ENCODE assay signal across 4 worm cellular contexts in the genomic region with DNA sequence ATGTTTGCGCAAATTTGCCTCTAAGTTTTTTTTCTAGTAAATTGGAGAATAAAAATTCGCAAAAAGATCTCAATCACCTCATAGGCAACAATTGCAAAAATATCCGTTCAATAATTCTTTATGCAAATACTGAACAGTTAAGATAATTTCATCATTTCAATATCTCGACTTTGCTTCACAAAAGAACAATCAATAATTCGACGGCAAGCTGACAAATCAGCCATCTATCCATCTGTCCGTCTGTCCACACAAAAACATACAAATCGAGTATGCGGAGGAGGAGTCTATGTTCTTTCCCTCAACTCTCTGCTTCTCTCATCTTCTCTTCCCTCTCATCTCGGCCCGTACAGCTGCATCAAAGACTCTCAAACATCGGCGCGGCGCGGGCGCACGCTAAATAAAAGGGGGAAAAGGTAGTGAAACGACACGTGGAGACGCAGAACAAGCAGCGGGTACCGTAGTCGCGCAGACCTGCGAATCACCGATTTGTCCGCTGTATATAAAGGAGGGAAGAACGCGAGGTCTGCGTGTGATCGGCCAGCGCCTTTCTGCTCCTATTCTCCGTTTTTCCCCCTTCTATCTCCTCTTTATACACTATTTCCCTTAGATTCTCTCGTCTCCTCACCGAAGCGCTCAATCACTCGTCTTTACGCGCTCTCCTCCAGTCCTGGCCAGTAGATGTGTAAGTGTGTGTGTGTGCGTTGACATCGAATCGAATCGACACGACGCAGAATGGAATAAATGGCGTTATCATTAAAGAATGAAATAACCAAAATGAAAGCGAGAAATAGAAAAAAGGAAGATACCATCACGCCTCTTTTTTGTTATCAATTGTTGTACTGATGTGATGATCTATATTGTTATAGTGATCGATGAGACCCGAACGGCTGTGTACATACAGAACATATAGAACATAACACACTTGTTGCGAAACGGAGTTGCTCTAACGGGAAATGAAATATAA.
A peak's percentile ranks its signal among the peaks of the same experiment; 100 is the strongest.
TF ChIP-seq lines count a peak whose summit lies in the region.

No protein-coding gene starts in this region.

TF ChIP-seq in whole organism, L2 larva, 48 proteins besides CTCF, POLR2A, EP300 and RAD21 (continued from another document):
- TF ChIP-seq lin-11 (tag; optimal IDR thresholded peaks at IDR 0.05; lab: Kevin White, UChicago) (peak; percentile 98), nhr-11 (tag; optimal IDR thresholded peaks at IDR 0.05; lab: Kevin White, UChicago) (peak; percentile 77), mdl-1 (tag; optimal IDR thresholded peaks at IDR 0.05; lab: Kevin White, UChicago) (peak; percentile 90 to 98), unc-39 (tag; optimal IDR thresholded peaks at IDR 0.05; lab: Kevin White, UChicago) (peak; percentile 69), lsy-2 (tag; optimal IDR thresholded peaks at IDR 0.05; lab: Kevin White, UChicago) (peak; percentile 90 to 98), mbf-1 (tag; optimal IDR thresholded peaks at IDR 0.05; lab: Kevin White, UChicago) (no peak), elt-1 (tag; optimal IDR thresholded peaks at IDR 0.05; lab: Kevin White, UChicago) (no peak), blmp-1 (tag; optimal IDR thresholded peaks at IDR 0.05; lab: Kevin White, UChicago; ENCODE audit: insufficient read depth) (peak; percentile 76), ceh-16 (tag; optimal IDR thresholded peaks at IDR 0.05; lab: Kevin White, UChicago) (peak; percentile 91), elt-3 (tag; optimal IDR thresholded peaks at IDR 0.05; lab: Kevin White, UChicago) (no peak), unc-62 (GFP tag; optimal IDR thresholded peaks at IDR 0.05; lab: Kevin White, UChicago) (no peak), sma-9 (GFP tag; optimal IDR thresholded peaks at IDR 0.05; lab: Kevin White, UChicago) (peak; percentile 90), sma-9 (tag; optimal IDR thresholded peaks at IDR 0.05; lab: Kevin White, UChicago) (no peak), ztf-11 (tag; optimal IDR thresholded peaks at IDR 0.05; lab: Kevin White, UChicago) (peak; percentile 39), gmeb-1 (tag; optimal IDR thresholded peaks at IDR 0.05; lab: Kevin White, UChicago) (peak; percentile 68), unc-55 (GFP tag; optimal IDR thresholded peaks at IDR 0.05; lab: Kevin White, UChicago) (peak; percentile 95), skn-1 (tag; optimal IDR thresholded peaks at IDR 0.05; lab: Kevin White, UChicago) (peak; percentile 55), ztf-4 (tag; optimal IDR thresholded peaks at IDR 0.05; lab: Kevin White, UChicago) (peak; percentile 94), zag-1 (tag; optimal IDR thresholded peaks at IDR 0.05; lab: Kevin White, UChicago) (peak; percentile 93), nhr-237 (tag; optimal IDR thresholded peaks at IDR 0.05; lab: Kevin White, UChicago) (no peak), nhr-21 (tag; optimal IDR thresholded peaks at IDR 0.05; lab: Kevin White, UChicago) (peak; percentile 96), sma-3 (GFP tag; optimal IDR thresholded peaks at IDR 0.05; lab: Kevin White, UChicago) (peak; percentile 93), mab-5 (tag; optimal IDR thresholded peaks at IDR 0.05; lab: Kevin White, UChicago) (peak; percentile 76), nhr-129 (tag; optimal IDR thresholded peaks at IDR 0.05; lab: Kevin White, UChicago) (peak; percentile 98), peb-1 (tag; optimal IDR thresholded peaks at IDR 0.05; lab: Kevin White, UChicago) (no peak), ZK546.5 (tag; optimal IDR thresholded peaks at IDR 0.05; lab: Kevin White, UChicago) (peak; percentile 61)

TF ChIP-seq in whole organism, L4 larva, 104 proteins besides CTCF, POLR2A, EP300 and RAD21 (continued from another document and continues in another):
- TF ChIP-seq lsy-2 (tag; optimal IDR thresholded peaks at IDR 0.05; lab: Kevin White, UChicago) (peak; percentile 95 to 98), lin-38 (GFP tag; IDR thresholded peaks at IDR 0.05; lab: Robert Waterston, UW) (peak; percentile 68), F26F4.8 (GFP tag; conservative IDR thresholded peaks at IDR 0.05; lab: Robert Waterston, UW) (no peak), hlh-30 (tag; optimal IDR thresholded peaks at IDR 0.05; lab: Kevin White, UChicago; ENCODE audit: insufficient read depth) (peak; percentile 97), lin-1 (GFP tag; IDR thresholded peaks at IDR 0.05; lab: Robert Waterston, UW) (peak; percentile 22; the same call in 1 of the 2 replicates), T20F7.1 (GFP tag; optimal IDR thresholded peaks at IDR 0.05; lab: Kevin White, UChicago) (peak; percentile 82), F49E8.2 (tag; optimal IDR thresholded peaks at IDR 0.05; lab: Kevin White, UChicago; ENCODE audit: borderline replicate concordance) (no peak), zip-11 (GFP tag; IDR thresholded peaks at IDR 0.05; lab: Robert Waterston, UW) (no peak), egl-43 (GFP tag; IDR thresholded peaks at IDR 0.05; lab: Robert Waterston, UW) (peak; percentile 93), nhr-6 (tag; optimal IDR thresholded peaks at IDR 0.05; lab: Kevin White, UChicago) (peak; percentile 78), zip-2 (tag; optimal IDR thresholded peaks at IDR 0.05; lab: Kevin White, UChicago) (no peak), hif-1 (tag; optimal IDR thresholded peaks at IDR 0.05; lab: Kevin White, UChicago) (peak; percentile 61 to 93), daf-19 (GFP tag; conservative IDR thresholded peaks at IDR 0.05; lab: Robert Waterston, UW) (peak; percentile 61; the same call in 1 of the 2 replicates), zfp-2 (tag; optimal IDR thresholded peaks at IDR 0.05; lab: Kevin White, UChicago) (peak; percentile 77), ceh-44 (GFP tag; IDR thresholded peaks at IDR 0.05; lab: Robert Waterston, UW) (peak; percentile 84; the same call in 1 of the 2 replicates), tra-1 (GFP tag; IDR thresholded peaks at IDR 0.05; lab: Robert Waterston, UW) (peak; percentile 83), gei-8 (GFP tag; optimal IDR thresholded peaks at IDR 0.05; lab: Kevin White, UChicago) (peak; percentile 82), aha-1 (tag; lab: Kevin White, UChicago) (peak; percentile 100), zfp-3 (GFP tag; conservative IDR thresholded peaks at IDR 0.05; lab: Robert Waterston, UW) (peak; percentile 73; the same call in 1 of the 2 replicates), daf-8 (GFP tag; IDR thresholded peaks at IDR 0.05; lab: Robert Waterston, UW) (no peak), mdt-29 (GFP tag; IDR thresholded peaks at IDR 0.05; lab: Robert Waterston, UW) (peak; percentile 30; the same call in 1 of the 2 replicates), mxl-3 (GFP tag; optimal IDR thresholded peaks at IDR 0.05; lab: Kevin White, UChicago) (peak; percentile 99), F44E2.7 (GFP tag; IDR thresholded peaks at IDR 0.05; lab: Robert Waterston, UW) (no peak), Y5F2A.4 (GFP tag; optimal IDR thresholded peaks at IDR 0.05; lab: Kevin White, UChicago) (peak; percentile 4), pha-4 (GFP tag; IDR thresholded peaks at IDR 0.05; lab: Robert Waterston, UW) (peak; percentile 83), pha-4 (tag; optimal IDR thresholded peaks at IDR 0.05; lab: Kevin White, UChicago) (peak; percentile 70), vab-7 (GFP tag; IDR thresholded peaks at IDR 0.05; lab: Robert Waterston, UW) (no peak; the same call in 1 of the 2 replicates), ctbp-1 (GFP tag; IDR thresholded peaks at IDR 0.05; lab: Robert Waterston, UW) (peak; percentile 94), hlh-11 (tag; optimal IDR thresholded peaks at IDR 0.05; lab: Kevin White, UChicago) (peak; percentile 100), duxl-1 (tag; optimal IDR thresholded peaks at IDR 0.05; lab: Kevin White, UChicago; ENCODE audit: poor library complexity) (peak; percentile 17), nhr-48 (tag; optimal IDR thresholded peaks at IDR 0.05; lab: Kevin White, UChicago) (peak; percentile 90)

TF ChIP-seq in whole organism, late embryonic, 69 proteins besides CTCF, POLR2A, EP300 and RAD21 (continued from another document and continues in another):
- peak; percentile 59 for TF ChIP-seq ceh-14 (tag; optimal IDR thresholded peaks at IDR 0.05; lab: Kevin White, UChicago)
- TF ChIP-seq tbx-2 (tag; optimal IDR thresholded peaks at IDR 0.05; lab: Kevin White, UChicago): peak; percentile 95
- TF ChIP-seq ets-4 (tag; optimal IDR thresholded peaks at IDR 0.05; lab: Kevin White, UChicago): peak; percentile 83
- no peak for TF ChIP-seq K02D7.2 (tag; optimal IDR thresholded peaks at IDR 0.05; lab: Kevin White, UChicago)
- peak; percentile 38 for TF ChIP-seq mec-3 (tag; optimal IDR thresholded peaks at IDR 0.05; lab: Kevin White, UChicago; ENCODE audit: borderline replicate concordance)
- peak; percentile 95 for TF ChIP-seq ceh-34 (tag; optimal IDR thresholded peaks at IDR 0.05; lab: Kevin White, UChicago)
- peak; percentile 32 for TF ChIP-seq lim-6 (tag; optimal IDR thresholded peaks at IDR 0.05; lab: Kevin White, UChicago)
- peak; percentile 73 for TF ChIP-seq madf-2 (tag; optimal IDR thresholded peaks at IDR 0.05; lab: Kevin White, UChicago)
- TF ChIP-seq npax-4 (tag; optimal IDR thresholded peaks at IDR 0.05; lab: Kevin White, UChicago): peak; percentile 3
- no peak for TF ChIP-seq pax-1 (tag; optimal IDR thresholded peaks at IDR 0.05; lab: Kevin White, UChicago)
- TF ChIP-seq ceh-30 (tag; optimal IDR thresholded peaks at IDR 0.05; lab: Kevin White, UChicago): no peak
- no peak for TF ChIP-seq gmeb-2 (tag; optimal IDR thresholded peaks at IDR 0.05; lab: Kevin White, UChicago)
- TF ChIP-seq dmd-4 (tag; optimal IDR thresholded peaks at IDR 0.05; lab: Kevin White, UChicago; ENCODE audit: borderline replicate concordance): peak; percentile 72
- TF ChIP-seq hlh-8 (tag; optimal IDR thresholded peaks at IDR 0.05; lab: Kevin White, UChicago): peak; percentile 88
- no peak for TF ChIP-seq hlh-15 (tag; optimal IDR thresholded peaks at IDR 0.05; lab: Kevin White, UChicago)
- TF ChIP-seq pros-1 (tag; optimal IDR thresholded peaks at IDR 0.05; lab: Kevin White, UChicago): peak; percentile 95
- peak; percentile 79 for TF ChIP-seq pqm-1 (tag; optimal IDR thresholded peaks at IDR 0.05; lab: Kevin White, UChicago)
- peak; percentile 12 for TF ChIP-seq ceh-48 (tag; optimal IDR thresholded peaks at IDR 0.05; lab: Kevin White, UChicago)
- TF ChIP-seq hlh-6 (tag; optimal IDR thresholded peaks at IDR 0.05; lab: Kevin White, UChicago): peak; percentile 60
- peak; percentile 83 for TF ChIP-seq ceh-19 (GFP tag; optimal IDR thresholded peaks at IDR 0.05; lab: Kevin White, UChicago)
- peak; percentile 5 for TF ChIP-seq T23F11.4 (GFP tag; optimal IDR thresholded peaks at IDR 0.05; lab: Kevin White, UChicago)
- peak; percentile 100 for TF ChIP-seq nfya-1 (tag; optimal IDR thresholded peaks at IDR 0.05; lab: Kevin White, UChicago)
- peak; percentile 91 for TF ChIP-seq ama-1 (optimal IDR thresholded peaks at IDR 0.05; lab: Kevin White, UChicago)
- TF ChIP-seq unc-42 (tag; optimal IDR thresholded peaks at IDR 0.05; lab: Kevin White, UChicago): peak; percentile 69
- no peak for TF ChIP-seq ceh-24 (tag; optimal IDR thresholded peaks at IDR 0.05; lab: Kevin White, UChicago)
- TF ChIP-seq rnt-1 (tag; optimal IDR thresholded peaks at IDR 0.05; lab: Kevin White, UChicago): peak; percentile 94
- TF ChIP-seq fax-1 (tag; optimal IDR thresholded peaks at IDR 0.05; lab: Kevin White, UChicago): peak; percentile 33
- TF ChIP-seq pat-9 (tag; optimal IDR thresholded peaks at IDR 0.05; lab: Kevin White, UChicago): peak; percentile 61
- TF ChIP-seq C08G9.2 (tag; optimal IDR thresholded peaks at IDR 0.05; lab: Kevin White, UChicago): peak; percentile 74
- TF ChIP-seq ref-2 (tag; optimal IDR thresholded peaks at IDR 0.05; lab: Kevin White, UChicago): peak; percentile 89
- peak; percentile 52 for TF ChIP-seq sox-4 (tag; optimal IDR thresholded peaks at IDR 0.05; lab: Kevin White, UChicago)
- peak; percentile 62 for TF ChIP-seq ceh-6 (GFP tag; optimal IDR thresholded peaks at IDR 0.05; lab: Kevin White, UChicago)
- peak; percentile 75 for TF ChIP-seq fkh-10 (GFP tag; optimal IDR thresholded peaks at IDR 0.05; lab: Kevin White, UChicago)
- TF ChIP-seq nhr-11 (tag; optimal IDR thresholded peaks at IDR 0.05; lab: Kevin White, UChicago): no peak

TF ChIP-seq in whole organism, mixed stage, embryonic, 35 proteins besides CTCF, POLR2A, EP300 and RAD21 (continued from another document):
- TF ChIP-seq ztf-11 (tag; optimal IDR thresholded peaks at IDR 0.05; lab: Kevin White, UChicago): peak; percentile 77
- no peak for TF ChIP-seq elt-3 (tag; optimal IDR thresholded peaks at IDR 0.05; lab: Kevin White, UChicago)
- TF ChIP-seq lin-13 (tag; optimal IDR thresholded peaks at IDR 0.05; lab: Kevin White, UChicago): peak; percentile 82
- TF ChIP-seq mab-5 (tag; optimal IDR thresholded peaks at IDR 0.05; lab: Kevin White, UChicago): peak; percentile 42
- no peak for TF ChIP-seq nhr-28 (tag; optimal IDR thresholded peaks at IDR 0.05; lab: Kevin White, UChicago)
- TF ChIP-seq drap-1 (GFP tag; optimal IDR thresholded peaks at IDR 0.05; lab: Kevin White, UChicago): no peak
- peak; percentile 35 for TF ChIP-seq sem-2 (GFP tag; optimal IDR thresholded peaks at IDR 0.05; lab: Kevin White, UChicago)
- no peak for TF ChIP-seq bed-3 (GFP tag; optimal IDR thresholded peaks at IDR 0.05; lab: Kevin White, UChicago)
- no peak for TF ChIP-seq unc-39 (tag; optimal IDR thresholded peaks at IDR 0.05; lab: Kevin White, UChicago)
- peak; percentile 55 for TF ChIP-seq ceh-43 (GFP tag; optimal IDR thresholded peaks at IDR 0.05; lab: Kevin White, UChicago)
- peak; percentile 48 for TF ChIP-seq nhr-12 (tag; optimal IDR thresholded peaks at IDR 0.05; lab: Kevin White, UChicago)
